Fruit fly (Drosophila melanogaster): ENCODE results near the gene CG13970.

Gene CG13970

DNA sequence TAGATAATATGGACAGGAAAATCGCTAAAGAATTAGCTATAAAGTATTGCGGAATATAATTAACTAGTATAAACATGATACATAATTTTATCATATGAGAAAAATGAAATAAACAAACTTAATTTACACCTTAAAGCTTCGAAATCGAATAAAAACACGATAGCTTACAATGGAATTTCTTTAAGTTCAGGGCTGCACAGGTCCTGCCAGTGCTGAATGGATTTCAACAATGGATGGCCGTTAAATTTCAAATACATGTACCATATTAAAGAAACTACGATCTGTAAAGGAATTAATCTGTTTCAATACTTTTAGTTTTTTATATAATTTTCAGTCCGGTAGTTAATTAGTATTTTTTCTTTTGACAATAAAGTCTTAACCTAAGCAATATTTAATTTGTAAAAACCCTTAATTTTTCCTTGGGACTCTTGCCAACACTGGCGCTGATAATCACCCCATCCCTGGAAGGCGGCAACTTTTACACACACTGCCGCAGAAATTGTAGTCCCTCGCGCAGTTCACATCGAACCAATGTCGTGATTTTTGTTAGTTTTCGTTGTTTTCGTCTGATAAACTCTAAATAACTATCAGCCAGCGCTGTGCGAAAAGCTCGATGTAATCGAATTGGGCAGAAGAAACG is 42.8 kb downstream of the CG13970 start, which contains the start of the genes barr and lok (continued):
- peak in 1 of 2 experiments; percentile 56 for TF ChIP-seq Pdp1 (GFP tag; optimal IDR thresholded peaks at IDR 0.05)
- no peak for TF ChIP-seq Doc2 (GFP tag; IDR thresholded peaks at IDR 0.05)
- TF ChIP-seq odd (GFP tag; optimal IDR thresholded peaks at IDR 0.05): no peak
- TF ChIP-seq CG30403 (GFP tag; optimal IDR thresholded peaks at IDR 0.05): peak; percentile 81
- peak; percentile 39 for TF ChIP-seq CG15696 (tag; optimal IDR thresholded peaks at IDR 0.05)
- no peak for TF ChIP-seq onecut (GFP tag; IDR thresholded peaks at IDR 0.05)
- peak; percentile 51; the same call in 1 of the 2 replicates for TF ChIP-seq Rfx (GFP tag; IDR thresholded peaks at IDR 0.05)
- TF ChIP-seq slp2 (GFP tag; optimal IDR thresholded peaks at IDR 0.05): peak; percentile 14
- peak; percentile 88 for TF ChIP-seq sens (GFP tag)
- no peak for TF ChIP-seq repo (GFP tag; optimal IDR thresholded peaks at IDR 0.05)
- TF ChIP-seq gt (GFP tag; IDR thresholded peaks at IDR 0.05): no peak
- no peak for TF ChIP-seq TFAM (GFP tag; optimal IDR thresholded peaks at IDR 0.05)
- TF ChIP-seq h (optimal IDR thresholded peaks at IDR 0.05): no peak
- TF ChIP-seq dpn (GFP tag; optimal IDR thresholded peaks at IDR 0.05): peak; percentile 43 to 63
- peak; percentile 46 for TF ChIP-seq chn (GFP tag; optimal IDR thresholded peaks at IDR 0.05)
- no peak for TF ChIP-seq CG3407 (GFP tag; optimal IDR thresholded peaks at IDR 0.05)
- no peak for TF ChIP-seq unc-4 (GFP tag; IDR thresholded peaks at IDR 0.05; ENCODE audit: partially characterized antibody)
- TF ChIP-seq dati (GFP tag; IDR thresholded peaks at IDR 0.05): no peak
- no peak for TF ChIP-seq sr (GFP tag; IDR thresholded peaks at IDR 0.05)
- no peak for TF ChIP-seq lbe (GFP tag; optimal IDR thresholded peaks at IDR 0.05)
- TF ChIP-seq CG17186 (GFP tag; optimal IDR thresholded peaks at IDR 0.05): no peak
- TF ChIP-seq wor (GFP tag; IDR thresholded peaks at IDR 0.05): no peak
- TF ChIP-seq Med (GFP tag): peak; percentile 82
- TF ChIP-seq Jarid2 (GFP tag; optimal IDR thresholded peaks at IDR 0.05): no peak
- peak; percentile 49 for TF ChIP-seq YL-1 (GFP tag; optimal IDR thresholded peaks at IDR 0.05)
- TF ChIP-seq insv (GFP tag; optimal IDR thresholded peaks at IDR 0.05): no peak
- peak; percentile 35 for TF ChIP-seq Hmr (GFP tag; optimal IDR thresholded peaks at IDR 0.05)
- peak; percentile 63; the same call in 2 of the 3 replicates for TF ChIP-seq Dbx (GFP tag; IDR thresholded peaks at IDR 0.05)
- TF ChIP-seq CG14050 (GFP tag; IDR thresholded peaks at IDR 0.05): no peak
- TF ChIP-seq HmgZ (tag; optimal IDR thresholded peaks at IDR 0.05): no peak
- peak; percentile 46; the same call in 1 of the 2 replicates for TF ChIP-seq CG3847 (GFP tag; IDR thresholded peaks at IDR 0.05)
- no peak for TF ChIP-seq chm (GFP tag; IDR thresholded peaks at IDR 0.05)
- TF ChIP-seq CG14667 (GFP tag; IDR thresholded peaks at IDR 0.05): no peak
- TF ChIP-seq CG32772 (GFP tag; IDR thresholded peaks at IDR 0.05): 0 out of 2 replicates have a peak, but pooled peaks have one; percentile 6
- TF ChIP-seq CG10959 (GFP tag; IDR thresholded peaks at IDR 0.05): no peak
- peak; percentile 54; the same call in 2 of the 3 replicates for TF ChIP-seq CG11093 (GFP tag; IDR thresholded peaks at IDR 0.05)
- no peak for TF ChIP-seq CG8478 (optimal IDR thresholded peaks at IDR 0.05)
- TF ChIP-seq Fer3 (tag; optimal IDR thresholded peaks at IDR 0.05): peak; percentile 22
- TF ChIP-seq cwo (GFP tag; optimal IDR thresholded peaks at IDR 0.05): no peak
- TF ChIP-seq CG15269 (tag; optimal IDR thresholded peaks at IDR 0.05): no peak
- TF ChIP-seq lab (GFP tag; optimal IDR thresholded peaks at IDR 0.05): no peak
- TF ChIP-seq CG13123 (GFP tag; optimal IDR thresholded peaks at IDR 0.05): no peak
- TF ChIP-seq Ptx1 (GFP tag; IDR thresholded peaks at IDR 0.05): peak; percentile 61; the same call in 1 of the 2 replicates
- no peak for TF ChIP-seq CG34376 (GFP tag; optimal IDR thresholded peaks at IDR 0.05)
- no peak for TF ChIP-seq CG6689 (GFP tag; IDR thresholded peaks at IDR 0.05)
- TF ChIP-seq zf30C (GFP tag; optimal IDR thresholded peaks at IDR 0.05): no peak
- TF ChIP-seq ems (GFP tag; optimal IDR thresholded peaks at IDR 0.05): peak; percentile 18
- 0 out of 2 replicates have a peak, but pooled peaks have one; percentile 25 for TF ChIP-seq Ada2b (GFP tag; IDR thresholded peaks at IDR 0.05)
- no peak for TF ChIP-seq btn (GFP tag; optimal IDR thresholded peaks at IDR 0.05)
- TF ChIP-seq fru (optimal IDR thresholded peaks at IDR 0.05): no peak
- no peak for TF ChIP-seq CG4360 (GFP tag; IDR thresholded peaks at IDR 0.05)
- TF ChIP-seq NC2β (GFP tag; optimal IDR thresholded peaks at IDR 0.05): no peak

All from whole organism, embryonic.